Worm (Caenorhabditis elegans) whole organism, L4/young adult: Measurements from ENCODE around the gene F58B3.4.

Source experiments
- W03F9.2 ChIP-seq: fragments of 150-350 bp; optimal IDR thresholded peaks from 2 replicates; lab custom pipeline; 2014; ENCODE audit warnings: missing biosample characterization, missing genetic modification characterization
- him-1 ChIP-seq: sonication (generic microtip); optimal IDR thresholded peaks from 2 replicates; lab custom pipeline; 2016; ENCODE audit warnings: missing genotype, missing genetic modification reagents, missing genetic modification characterization, missing compliant biosample characterization

- no peak for TF ChIP-seq him-1 (tag; lab: Kevin White, UChicago)
- TF ChIP-seq W03F9.2 (tag; lab: Kevin White, UChicago) = no peak
These were observed 12.2 kb upstream of the F58B3.4 start, which contains the start of gene prx-2 for ce11 chrIV:11643829-11644228.
